Worm (Caenorhabditis elegans) whole organism, L4 larva: ENCODE data around the gene T05G5.1.

Experiments
- D1046.2 ChIP-seq: fragments of 200-800 bp; sonication (Bioruptor generic); IDR thresholded peaks from 2 replicates; pipeline ENCODE4 v1.3.6; 2022; ENCODE audit warnings: missing genetic modification characterization, missing compliant biosample characterization
- F26F4.8 ChIP-seq: fragments of 200-800 bp; sonication (Bioruptor generic); conservative IDR thresholded peaks from 2 replicates; pipeline ENCODE4 v1.3.6; 2022; ENCODE audit warnings: missing genetic modification characterization, missing compliant biosample characterization
- F44E2.7 ChIP-seq: fragments of 200-800 bp; sonication (Bioruptor generic); IDR thresholded peaks from 2 replicates; pipeline ENCODE4 v2.1.2; 2022; ENCODE audit warnings: missing genetic modification characterization, missing compliant biosample characterization
- R02D3.7 ChIP-seq: fragments of 150-350 bp; sonication (generic microtip); optimal IDR thresholded peaks from 3 replicates; lab custom pipeline; 2014; ENCODE audit warnings: missing biosample characterization, missing genetic modification characterization
- T20F7.1 ChIP-seq: fragments of 200-800 bp; sonication (Bioruptor generic); optimal IDR thresholded peaks from 2 replicates; lab custom pipeline; 2018; ENCODE audit warnings: mild to moderate bottlenecking, missing genetic modification characterization, missing compliant biosample characterization
- Y105C5A.15 ChIP-seq: fragments of 200-800 bp; sonication (Bioruptor generic); IDR thresholded peaks from 2 replicates; pipeline ENCODE4 v1.3.6; 2022; ENCODE audit warnings: missing genetic modification characterization, missing compliant biosample characterization
- Y48G9A.11 ChIP-seq: fragments of 200-800 bp; sonication (Bioruptor generic); IDR thresholded peaks from 2 replicates; pipeline ENCODE4 v1.3.6; 2022; ENCODE audit warnings: missing genetic modification reagents, missing genetic modification characterization, missing compliant biosample characterization
- Y5F2A.4 ChIP-seq: fragments of 200-800 bp; sonication (Bioruptor generic); optimal IDR thresholded peaks from 2 replicates; lab custom pipeline; 2018; ENCODE audit warnings: mild to moderate bottlenecking, missing genetic modification characterization, missing compliant biosample characterization
- ZK337.2 ChIP-seq: fragments of 200-800 bp; sonication (Bioruptor generic); IDR thresholded peaks from 2 replicates; pipeline ENCODE4 v1.3.6; 2022; ENCODE audit warnings: missing genetic modification reagents, missing genetic modification characterization, missing compliant biosample characterization
- ZK546.5 ChIP-seq, 2 experiments: sonication (generic microtip); optimal IDR thresholded peaks; 2 replicates each; lab custom pipeline; 2017; ENCODE audit warnings: missing biosample characterization in 2 of 2, missing genetic modification characterization in 2 of 2
- arid-1 ChIP-seq: fragments of 200-800 bp; sonication (Bioruptor generic); conservative IDR thresholded peaks from 2 replicates; pipeline ENCODE4 v1.3.6; 2022; ENCODE audit warnings: missing genetic modification reagents, missing genetic modification characterization, missing compliant biosample characterization
- ceh-28 ChIP-seq: fragments of 150-350 bp; optimal IDR thresholded peaks from 2 replicates; lab custom pipeline; 2014; ENCODE audit warnings: missing biosample characterization, missing genetic modification reagents, missing genetic modification characterization
- ceh-62 ChIP-seq: sonication (generic microtip); optimal IDR thresholded peaks from 2 replicates; lab custom pipeline; 2017; ENCODE audit warnings: missing biosample characterization, missing genetic modification characterization
- ceh-82 ChIP-seq: sonication (generic microtip); optimal IDR thresholded peaks from 2 replicates; lab custom pipeline; 2017; ENCODE audit warnings: missing biosample characterization, missing genetic modification characterization
- ces-1 ChIP-seq: fragments of 150-350 bp; sonication (generic microtip); optimal IDR thresholded peaks from 4 replicates; lab custom pipeline; 2014; ENCODE audit warnings: missing biosample characterization, missing genetic modification reagents, missing genetic modification characterization
- daf-19 ChIP-seq: fragments of 200-800 bp; sonication (Bioruptor generic); conservative IDR thresholded peaks from 2 replicates; pipeline ENCODE4 v1.3.6; 2022; ENCODE audit warnings: missing genetic modification characterization, missing compliant biosample characterization
- dmd-8 ChIP-seq: fragments of 200-800 bp; sonication (Bioruptor generic); IDR thresholded peaks from 2 replicates; pipeline ENCODE4 v1.3.6; 2022; ENCODE audit warnings: missing genetic modification characterization, missing compliant biosample characterization
- dmd-9 ChIP-seq: fragments of 200-800 bp; sonication (Bioruptor generic); IDR thresholded peaks from 2 replicates; pipeline ENCODE4 v1.3.6; 2022; ENCODE audit warnings: missing genetic modification reagents, missing genetic modification characterization, missing compliant biosample characterization
- egl-27 ChIP-seq: sonication (generic microtip); optimal IDR thresholded peaks from 3 replicates; lab custom pipeline; 2017; ENCODE audit warnings: missing biosample characterization, missing genetic modification reagents, missing genetic modification characterization
- fkh-10 ChIP-seq: fragments of 150-350 bp; optimal IDR thresholded peaks from 2 replicates; lab custom pipeline; 2014; ENCODE audit warnings: missing biosample characterization, missing genetic modification reagents, missing genetic modification characterization
- hif-1 ChIP-seq, 2 experiments: sonication (generic microtip); optimal IDR thresholded peaks; 2 replicates each; lab custom pipeline; 2016 to 2017; ENCODE audit warnings: missing compliant biosample characterization in 2 of 2, missing genetic modification characterization in 2 of 2, missing genetic modification reagents in 2 of 2, missing genotype in 2 of 2, mild to moderate bottlenecking in 1 of 2
- hlh-30 ChIP-seq: sonication (generic microtip); optimal IDR thresholded peaks from 2 replicates; lab custom pipeline; 2017; ENCODE audit warnings: antibody characterized with exemption, mild to moderate bottlenecking, missing genetic modification characterization, missing compliant biosample characterization; ENCODE audit not compliant: insufficient read depth
- hmg-1.1 ChIP-seq: fragments of 200-800 bp; sonication (Bioruptor generic); IDR thresholded peaks from 2 replicates; pipeline ENCODE4 v1.3.6; 2022; ENCODE audit warnings: missing genetic modification reagents, missing genetic modification characterization, missing compliant biosample characterization
- lim-7 ChIP-seq: fragments of 200-800 bp; sonication (Bioruptor generic); IDR thresholded peaks from 2 replicates; pipeline ENCODE4 v1.3.6; 2022; ENCODE audit warnings: missing genetic modification characterization, missing compliant biosample characterization
- lin-1 ChIP-seq: fragments of 200-800 bp; sonication (Bioruptor generic); IDR thresholded peaks from 2 replicates; pipeline ENCODE4 v1.3.6; 2022; ENCODE audit warnings: missing genetic modification reagents, missing genetic modification characterization, missing compliant biosample characterization
- lin-29 ChIP-seq: fragments of 200-800 bp; sonication (Bioruptor generic); IDR thresholded peaks from 2 replicates; pipeline ENCODE4 v1.3.6; 2022; ENCODE audit warnings: missing genetic modification reagents, missing genetic modification characterization, missing compliant biosample characterization
- lin-38 ChIP-seq: fragments of 200-800 bp; sonication (Bioruptor generic); IDR thresholded peaks from 2 replicates; pipeline ENCODE4 v1.3.6; 2022; ENCODE audit warnings: missing genetic modification reagents, missing genetic modification characterization, missing compliant biosample characterization
- lin-39 ChIP-seq: fragments of 150-350 bp; optimal IDR thresholded peaks from 2 replicates; lab custom pipeline; 2014; ENCODE audit warnings: missing biosample characterization, missing genetic modification reagents, missing genetic modification characterization
- madf-5 ChIP-seq, 2 experiments: fragments of 200-800 bp; sonication (Bioruptor generic); IDR thresholded peaks; 2 replicates each; pipeline ENCODE4 v1.3.6; 2022; ENCODE audit warnings: missing compliant biosample characterization in 2 of 2, missing genetic modification characterization in 2 of 2
- mdl-1 ChIP-seq, 2 experiments: fragments of 150-350 bp in 1 of 2; sonication (generic microtip) in 1 of 2; optimal IDR thresholded peaks; 2 replicates each; lab custom pipeline; 2014 to 2017; ENCODE audit warnings: missing biosample characterization in 2 of 2, missing genetic modification characterization in 2 of 2
- mep-1 ChIP-seq: fragments of 150-350 bp; sonication (generic microtip); optimal IDR thresholded peaks from 3 replicates; lab custom pipeline; 2014; ENCODE audit warnings: missing biosample characterization, missing genetic modification characterization
- mxl-2 ChIP-seq: fragments of 200-800 bp; sonication (Bioruptor generic); conservative IDR thresholded peaks from 2 replicates; pipeline ENCODE4 v1.3.6; 2022; ENCODE audit warnings: missing genetic modification reagents, missing genetic modification characterization, missing compliant biosample characterization
- mxl-3 ChIP-seq: fragments of 200-800 bp; sonication (Bioruptor generic); optimal IDR thresholded peaks from 2 replicates; lab custom pipeline; 2018; ENCODE audit warnings: mild to moderate bottlenecking, missing genetic modification characterization, missing compliant biosample characterization
- nhr-11 ChIP-seq: fragments of 150-350 bp; optimal IDR thresholded peaks from 2 replicates; lab custom pipeline; 2014; ENCODE audit warnings: missing biosample characterization, missing genetic modification characterization
- nhr-42 ChIP-seq: fragments of 200-800 bp; sonication (Bioruptor generic); IDR thresholded peaks from 2 replicates; pipeline ENCODE4 v1.3.6; 2022; ENCODE audit warnings: missing genetic modification characterization, missing compliant biosample characterization
- nhr-6 ChIP-seq: fragments of 150-350 bp; optimal IDR thresholded peaks from 2 replicates; lab custom pipeline; 2014; ENCODE audit warnings: missing biosample characterization, missing genetic modification characterization
- php-3 ChIP-seq: fragments of 200-800 bp; sonication (Bioruptor generic); IDR thresholded peaks from 2 replicates; pipeline ENCODE4 v1.3.6; 2022; ENCODE audit warnings: missing genetic modification reagents, missing genetic modification characterization, missing compliant biosample characterization
- pqm-1 ChIP-seq: sonication (generic microtip); optimal IDR thresholded peaks from 2 replicates; lab custom pipeline; 2017; ENCODE audit warnings: missing biosample characterization, missing genetic modification characterization
- rbr-2 ChIP-seq: sonication (generic microtip); optimal IDR thresholded peaks from 2 replicates; lab custom pipeline; 2016; ENCODE audit warnings: missing genotype, missing genetic modification characterization, missing compliant biosample characterization
- sdz-12 ChIP-seq: fragments of 200-800 bp; sonication (Bioruptor generic); optimal IDR thresholded peaks from 2 replicates; lab custom pipeline; 2018; ENCODE audit warnings: mild to moderate bottlenecking, missing genetic modification characterization, missing compliant biosample characterization
- set-16 ChIP-seq: fragments of 200-800 bp; sonication (Bioruptor generic); IDR thresholded peaks from 2 replicates; pipeline ENCODE4 v1.3.6; 2022; ENCODE audit warnings: missing genetic modification reagents, missing genetic modification characterization, missing compliant biosample characterization
- skn-1 ChIP-seq: fragments of 150-350 bp; optimal IDR thresholded peaks from 2 replicates; lab custom pipeline; 2014; ENCODE audit warnings: missing biosample characterization, missing genetic modification characterization
- snpc-1.2 ChIP-seq: fragments of 200-800 bp; sonication (Bioruptor generic); IDR thresholded peaks from 2 replicates; pipeline ENCODE4 v1.3.6; 2022; ENCODE audit warnings: missing genetic modification reagents, missing genetic modification characterization, missing compliant biosample characterization
- spr-1 ChIP-seq: sonication (generic microtip); optimal IDR thresholded peaks from 2 replicates; lab custom pipeline; 2016; ENCODE audit warnings: mild to moderate bottlenecking, missing genetic modification characterization, missing compliant biosample characterization
- tag-97 ChIP-seq: fragments of 200-800 bp; sonication (Bioruptor generic); IDR thresholded peaks from 2 replicates; pipeline ENCODE4 v1.3.6; 2022; ENCODE audit warnings: missing genetic modification characterization, missing compliant biosample characterization
- unc-39 ChIP-seq: sonication (generic microtip); optimal IDR thresholded peaks from 2 replicates; lab custom pipeline; 2017; ENCODE audit warnings: missing biosample characterization, missing genetic modification characterization
- unc-62 ChIP-seq, 3 experiments: fragments of 150-350 bp in 1 of 3; sonication (generic microtip); optimal IDR thresholded peaks in 2 of 3; peaks in 1 of 3; 1 replicate in 1 of 3; 2 replicates in 2 of 3; lab custom pipeline; 2014 to 2017; ENCODE audit warnings: missing biosample characterization in 3 of 3, missing genetic modification characterization in 3 of 3, missing genetic modification reagents in 3 of 3, missing genotype in 1 of 3
- vab-7 ChIP-seq: fragments of 200-800 bp; sonication (Bioruptor generic); IDR thresholded peaks from 2 replicates; pipeline ENCODE4 v1.3.6; 2022; ENCODE audit warnings: missing genetic modification reagents, missing genetic modification characterization, missing compliant biosample characterization
- zag-1 ChIP-seq: fragments of 150-350 bp; optimal IDR thresholded peaks from 2 replicates; lab custom pipeline; 2014; ENCODE audit warnings: missing biosample characterization, missing genetic modification characterization
- zfp-3 ChIP-seq: fragments of 200-800 bp; sonication (Bioruptor generic); conservative IDR thresholded peaks from 2 replicates; pipeline ENCODE4 v1.3.6; 2022; ENCODE audit warnings: missing genetic modification reagents, missing genetic modification characterization, missing compliant biosample characterization
- ztf-11 ChIP-seq: fragments of 150-350 bp; optimal IDR thresholded peaks from 2 replicates; lab custom pipeline; 2014; ENCODE audit warnings: missing biosample characterization, missing genetic modification characterization

Gene T05G5.1

DNA sequence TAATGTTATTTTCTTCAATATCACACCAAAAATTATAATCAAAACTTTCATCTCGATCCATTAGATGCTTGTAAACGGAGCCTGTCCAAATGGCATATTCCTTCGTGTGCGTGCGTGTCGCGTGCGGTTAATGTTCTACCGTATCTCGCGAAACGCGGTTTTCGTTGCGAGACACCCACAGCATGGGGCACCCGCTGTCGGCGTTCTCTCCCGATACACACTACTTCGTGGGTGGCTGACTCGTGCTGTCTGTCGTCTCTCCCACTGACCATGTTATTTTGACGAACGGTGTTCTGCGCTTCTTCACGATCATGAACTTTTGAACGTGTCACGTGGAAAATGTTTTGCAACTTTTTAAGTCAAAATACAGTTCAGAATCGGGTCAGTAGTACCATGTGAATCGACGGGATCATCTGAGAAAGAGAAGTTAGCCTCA lies 22.3 kb upstream of the T05G5.1 start (continued):
- TF ChIP-seq ZK546.5 (tag; optimal IDR thresholded peaks at IDR 0.05; lab: Kevin White, UChicago) = peak; percentile 24 to 87
- TF ChIP-seq lin-29 (GFP tag; lab: Robert Waterston, UW) = peak; percentile 94
- peak; percentile 33 for TF ChIP-seq pqm-1
- TF ChIP-seq nhr-11 (tag; lab: Kevin White, UChicago) = peak; percentile 99
- TF ChIP-seq ceh-62 (tag; lab: Kevin White, UChicago) = no peak
- TF ChIP-seq D1046.2 (GFP tag; lab: Robert Waterston, UW) = peak; percentile 93
- TF ChIP-seq snpc-1.2 (GFP tag; lab: Robert Waterston, UW) = peak; percentile 78
- peak; percentile 81 to 96 for TF ChIP-seq hif-1 (tag; optimal IDR thresholded peaks at IDR 0.05; lab: Kevin White, UChicago)
- TF ChIP-seq zag-1 (tag; lab: Kevin White, UChicago) = peak; percentile 80
- TF ChIP-seq unc-62 (GFP tag; optimal IDR thresholded peaks at IDR 0.05 in 1 of 2; lab: Kevin White, UChicago) = peak in 1 of 2 experiments; percentile 100
- no peak for TF ChIP-seq unc-62 (tag; optimal IDR thresholded peaks at IDR 0.05; lab: Kevin White, UChicago)
- TF ChIP-seq tag-97 = 0 out of 2 replicates have a peak, but pooled peaks have one; percentile 66
- peak; percentile 95 for TF ChIP-seq spr-1 (tag; lab: Kevin White, UChicago)
- TF ChIP-seq Y48G9A.11 (GFP tag; lab: Robert Waterston, UW) = peak; percentile 63; the same call in 1 of the 2 replicates
- peak; percentile 37 for TF ChIP-seq unc-39
- TF ChIP-seq T20F7.1 = peak; percentile 92
- peak; percentile 88 for TF ChIP-seq fkh-10 (GFP tag; lab: Kevin White, UChicago)
- TF ChIP-seq hlh-30 = peak; percentile 99
- peak; percentile 97 for TF ChIP-seq nhr-42
- TF ChIP-seq skn-1 (tag; lab: Kevin White, UChicago) = peak; percentile 71
- no peak for TF ChIP-seq ceh-28
- peak; percentile 94 for TF ChIP-seq lin-38 (GFP tag; lab: Robert Waterston, UW)
- no peak for TF ChIP-seq R02D3.7 (tag; lab: Kevin White, UChicago)
- TF ChIP-seq ces-1 (GFP tag; lab: Kevin White, UChicago) = no peak
- TF ChIP-seq nhr-6 (tag; lab: Kevin White, UChicago) = peak; percentile 96
- TF ChIP-seq vab-7 (GFP tag; lab: Robert Waterston, UW) = peak; percentile 89
- TF ChIP-seq daf-19 (GFP tag; lab: Robert Waterston, UW) = peak; percentile 83
- peak; percentile 97 for TF ChIP-seq arid-1 (GFP tag; lab: Robert Waterston, UW)
- 0 out of 2 replicates have a peak, but pooled peaks have one; percentile 56 for TF ChIP-seq dmd-8 (GFP tag; lab: Robert Waterston, UW)
- TF ChIP-seq hmg-1.1 (GFP tag; lab: Robert Waterston, UW) = peak; percentile 99
- TF ChIP-seq rbr-2 (tag; lab: Kevin White, UChicago) = peak; percentile 98
- peak; percentile 8 for TF ChIP-seq ceh-82 (tag; lab: Kevin White, UChicago)
- TF ChIP-seq ztf-11 (tag; lab: Kevin White, UChicago) = no peak
- TF ChIP-seq F26F4.8 (GFP tag; lab: Robert Waterston, UW) = no peak
- TF ChIP-seq madf-5 (GFP tag; IDR thresholded peaks at IDR 0.05; lab: Robert Waterston, UW) = peak; percentile 80 to 90; a peak in 2 of 4 replicates
- peak; percentile 99 for TF ChIP-seq mep-1 (tag; lab: Kevin White, UChicago)
- peak; percentile 78; the same call in 1 of the 2 replicates for TF ChIP-seq ZK337.2 (GFP tag; lab: Robert Waterston, UW)
- TF ChIP-seq lin-1 = peak; percentile 98
- TF ChIP-seq set-16 (GFP tag; lab: Robert Waterston, UW) = peak; percentile 91
- peak; percentile 73; the same call in 1 of the 2 replicates for TF ChIP-seq F44E2.7
- TF ChIP-seq lin-39 (tag; lab: Kevin White, UChicago) = peak; percentile 78
- peak; percentile 65 for TF ChIP-seq lim-7 (GFP tag; lab: Robert Waterston, UW)
- peak; percentile 99 for TF ChIP-seq mxl-3 (GFP tag; lab: Kevin White, UChicago)
- TF ChIP-seq zfp-3 (GFP tag; lab: Robert Waterston, UW) = peak; percentile 99
- TF ChIP-seq Y5F2A.4 = peak; percentile 92
- TF ChIP-seq dmd-9 = peak; percentile 94
- peak; percentile 96 for TF ChIP-seq php-3 (GFP tag; lab: Robert Waterston, UW)
- TF ChIP-seq Y105C5A.15 (GFP tag; lab: Robert Waterston, UW) = peak; percentile 96
- TF ChIP-seq egl-27 (tag; lab: Kevin White, UChicago) = peak; percentile 19
- peak; percentile 93 for TF ChIP-seq mxl-2 (GFP tag; lab: Robert Waterston, UW)
- TF ChIP-seq sdz-12 (GFP tag; lab: Kevin White, UChicago) = peak; percentile 97
- TF ChIP-seq mdl-1 (tag; optimal IDR thresholded peaks at IDR 0.05; lab: Kevin White, UChicago) = peak; percentile 97 to 99
